Worm (Caenorhabditis elegans) whole organism, late embryonic: ENCODE results near the gene Y44A6C.1.

ENCODE experiments used
- K09A11.1 ChIP-seq: sonication (generic microtip); optimal IDR thresholded peaks from 2 replicates; lab custom pipeline; 2017; ENCODE audit warnings: antibody characterized with exemption, mild to moderate bottlenecking, missing genetic modification characterization, missing compliant biosample characterization; ENCODE audit not compliant: insufficient read depth
- ceh-2 ChIP-seq: sonication (generic microtip); optimal IDR thresholded peaks from 2 replicates; lab custom pipeline; 2016; ENCODE audit warnings: missing genotype, missing genetic modification characterization, missing compliant biosample characterization
- ceh-45 ChIP-seq: fragments of 200-800 bp; sonication (Bioruptor generic); IDR thresholded peaks from 2 replicates; pipeline ENCODE4 v1.3.6; 2022; ENCODE audit warnings: missing genetic modification reagents, missing genetic modification characterization, missing compliant biosample characterization
- che-1 ChIP-seq: sonication (generic microtip); optimal IDR thresholded peaks from 2 replicates; lab custom pipeline; 2016; ENCODE audit warnings: mild to moderate bottlenecking, missing genetic modification characterization, missing compliant biosample characterization
- mec-3 ChIP-seq: sonication (generic microtip); optimal IDR thresholded peaks from 2 replicates; lab custom pipeline; 2016; ENCODE audit warnings: borderline replicate concordance, missing genetic modification characterization, missing compliant biosample characterization
- nhr-11 ChIP-seq: fragments of 150-350 bp; optimal IDR thresholded peaks from 2 replicates; lab custom pipeline; 2014; ENCODE audit warnings: missing biosample characterization, missing genetic modification characterization
- pag-3 ChIP-seq: sonication (generic microtip); optimal IDR thresholded peaks from 2 replicates; lab custom pipeline; 2016; ENCODE audit warnings: missing compliant biosample characterization, missing genetic modification characterization, borderline replicate concordance
- pax-1 ChIP-seq: fragments of 150-350 bp; optimal IDR thresholded peaks from 2 replicates; lab custom pipeline; 2014; ENCODE audit warnings: missing biosample characterization, missing genetic modification characterization
- pha-4 ChIP-seq: fragments of 150-350 bp; optimal IDR thresholded peaks from 2 replicates; lab custom pipeline; 2018; ENCODE audit warnings: missing biosample characterization, missing genetic modification reagents, missing genetic modification characterization
- pqm-1 ChIP-seq: sonication (generic microtip); optimal IDR thresholded peaks from 2 replicates; lab custom pipeline; 2016; ENCODE audit warnings: missing genetic modification characterization, missing compliant biosample characterization
- unc-42 ChIP-seq: sonication (generic microtip); optimal IDR thresholded peaks from 2 replicates; lab custom pipeline; 2016; ENCODE audit warnings: missing genotype, missing genetic modification characterization, missing compliant biosample characterization

ce11 chrV:20755494-20755893 is 41.8 kb downstream of the Y44A6C.1 start:
- TF ChIP-seq pqm-1 (tag; lab: Kevin White, UChicago) (no peak), nhr-11 (tag; lab: Kevin White, UChicago) (no peak), ceh-45 (GFP tag; lab: Robert Waterston, UW) (no peak), pha-4 (no peak), pag-3 (tag; lab: Kevin White, UChicago) (no peak), mec-3 (tag; lab: Kevin White, UChicago) (no peak), ceh-2 (tag; lab: Kevin White, UChicago) (no peak), unc-42 (tag; lab: Kevin White, UChicago) (no peak), K09A11.1 (tag; lab: Kevin White, UChicago) (no peak), pax-1 (tag; lab: Kevin White, UChicago) (no peak), che-1 (no peak)
